Fruit fly (Drosophila melanogaster): ENCODE measurements around the gene Spn28F.

Gene Spn28F

dm6 chr2L:8212666-8213270 is 28.8 kb downstream of the Spn28F start, which contains the start of the genes CG8372 and CG8360 (continued):
- no peak for TF ChIP-seq pan (optimal IDR thresholded peaks at IDR 0.05)
- peak in 1 of 2 experiments; percentile 100 for TF ChIP-seq pan (GFP tag; optimal IDR thresholded peaks at IDR 0.05 in 1 of 2, IDR thresholded peaks at IDR 0.05 in 1 of 2)
- peak; percentile 97 for TF ChIP-seq CrebB (tag; optimal IDR thresholded peaks at IDR 0.05)
- peak; percentile 99 for TF ChIP-seq Antp (GFP tag; optimal IDR thresholded peaks at IDR 0.05)
- TF ChIP-seq CG30431 (GFP tag; optimal IDR thresholded peaks at IDR 0.05) = peak; percentile 98
- peak; percentile 99 for TF ChIP-seq CG8944 (GFP tag; optimal IDR thresholded peaks at IDR 0.05)
- peak; percentile 99 for TF ChIP-seq CG4820 (GFP tag; optimal IDR thresholded peaks at IDR 0.05)
- TF ChIP-seq schlank (tag; optimal IDR thresholded peaks at IDR 0.05) = peak; percentile 97
- TF ChIP-seq nom (GFP tag; optimal IDR thresholded peaks at IDR 0.05) = peak; percentile 98
- peak; percentile 99 for TF ChIP-seq CG12071 (GFP tag; optimal IDR thresholded peaks at IDR 0.05)
- TF ChIP-seq repo (GFP tag; optimal IDR thresholded peaks at IDR 0.05) = peak; percentile 99
- peak; percentile 99 for TF ChIP-seq peb (GFP tag; IDR thresholded peaks at IDR 0.05)
- peak; percentile 95 for TF ChIP-seq Neu2 (GFP tag; optimal IDR thresholded peaks at IDR 0.05; ENCODE audit: borderline replicate concordance)
- TF ChIP-seq HLH54F (GFP tag; optimal IDR thresholded peaks at IDR 0.05) = peak; percentile 99
- peak; percentile 97 for TF ChIP-seq CG12744 (GFP tag; optimal IDR thresholded peaks at IDR 0.05)
- TF ChIP-seq scrt (GFP tag; optimal IDR thresholded peaks at IDR 0.05) = peak; percentile 96
- peak; percentile 99 for TF ChIP-seq CG14441 (GFP tag; IDR thresholded peaks at IDR 0.05)
- peak; percentile 49 for TF ChIP-seq Scr (GFP tag; IDR thresholded peaks at IDR 0.05; ENCODE audit: partially characterized antibody)
- TF ChIP-seq CG18599 (GFP tag; optimal IDR thresholded peaks at IDR 0.05) = peak; percentile 99
- TF ChIP-seq CG14710 (tag; optimal IDR thresholded peaks at IDR 0.05) = peak; percentile 97
- peak; percentile 97 for TF ChIP-seq kay (GFP tag; optimal IDR thresholded peaks at IDR 0.05)
- TF ChIP-seq lab (GFP tag; optimal IDR thresholded peaks at IDR 0.05) = peak; percentile 99
- TF ChIP-seq pum (GFP tag; optimal IDR thresholded peaks at IDR 0.05) = peak; percentile 99
- peak; percentile 97 for TF ChIP-seq CG8388 (GFP tag; optimal IDR thresholded peaks at IDR 0.05)
- peak; percentile 99 for TF ChIP-seq CG11723 (GFP tag; optimal IDR thresholded peaks at IDR 0.05)
- peak; percentile 90 for TF ChIP-seq Adf1 (GFP tag; IDR thresholded peaks at IDR 0.05)
- peak; percentile 100 for TF ChIP-seq Xrp1 (GFP tag; IDR thresholded peaks at IDR 0.05)
- peak; percentile 98 for TF ChIP-seq CG3726 (GFP tag; IDR thresholded peaks at IDR 0.05)
- TF ChIP-seq CG3281 (GFP tag; optimal IDR thresholded peaks at IDR 0.05) = peak; percentile 98
- TF ChIP-seq CG7963 (GFP tag; IDR thresholded peaks at IDR 0.05; ENCODE audit: partially characterized antibody) = no peak
- no peak for TF ChIP-seq hkb (optimal IDR thresholded peaks at IDR 0.05)
- peak; percentile 99 for TF ChIP-seq hkb (GFP tag; IDR thresholded peaks at IDR 0.05)
- peak; percentile 95 for TF ChIP-seq Myb (GFP tag; optimal IDR thresholded peaks at IDR 0.05)
- TF ChIP-seq Hr39 (optimal IDR thresholded peaks at IDR 0.05) = no peak
- TF ChIP-seq CG15479 (GFP tag; optimal IDR thresholded peaks at IDR 0.05) = peak; percentile 68
- peak; percentile 96 for TF ChIP-seq fd64A (GFP tag; optimal IDR thresholded peaks at IDR 0.05)
- peak; percentile 92 for TF ChIP-seq stwl (tag; optimal IDR thresholded peaks at IDR 0.05)
- TF ChIP-seq az2 (GFP tag; optimal IDR thresholded peaks at IDR 0.05) = peak; percentile 99
- peak; percentile 99 for TF ChIP-seq nmo (GFP tag; optimal IDR thresholded peaks at IDR 0.05)
- TF ChIP-seq HLHmδ (GFP tag; optimal IDR thresholded peaks at IDR 0.05) = no peak
- TF ChIP-seq Pdp1 (GFP tag; optimal IDR thresholded peaks at IDR 0.05) = peak; percentile 98 to 99
- peak; percentile 99 for TF ChIP-seq NfI (GFP tag; optimal IDR thresholded peaks at IDR 0.05)
- TF ChIP-seq CG9437 (GFP tag; optimal IDR thresholded peaks at IDR 0.05) = peak; percentile 95
- TF ChIP-seq CG6791 (GFP tag; IDR thresholded peaks at IDR 0.05; ENCODE audit: partially characterized antibody) = 0 out of 3 replicates have a peak, but pooled peaks have one; percentile 25
- TF ChIP-seq dimm (GFP tag; IDR thresholded peaks at IDR 0.05) = peak; percentile 98
- TF ChIP-seq CG8765 (GFP tag; IDR thresholded peaks at IDR 0.05) = peak; percentile 99
- TF ChIP-seq CG15011 (GFP tag; optimal IDR thresholded peaks at IDR 0.05) = peak; percentile 97
- peak; percentile 58 for TF ChIP-seq BEAF-32 (GFP tag; optimal IDR thresholded peaks at IDR 0.05)
- peak; percentile 99 for TF ChIP-seq CG4617 (GFP tag; optimal IDR thresholded peaks at IDR 0.05; ENCODE audit: borderline replicate concordance)
- peak; percentile 99 for TF ChIP-seq ttk (GFP tag; IDR thresholded peaks at IDR 0.05)
